Worm (Caenorhabditis elegans): Measurements from ENCODE around the gene cyp-33E2.
A peak's percentile ranks its signal among the peaks of the same experiment; 100 is the strongest.

ce11 chrIV:8587057-8587456, 25.1 kb upstream of the cyp-33E2 start:
- TF ChIP-seq snpc-4 (tag; optimal IDR thresholded peaks at IDR 0.05) (no peak), elt-3 (tag; optimal IDR thresholded peaks at IDR 0.05) (no peak), nhr-237 (tag; optimal IDR thresholded peaks at IDR 0.05) (no peak), nhr-21 (tag; optimal IDR thresholded peaks at IDR 0.05) (peak; percentile 5), nhr-77 (tag; optimal IDR thresholded peaks at IDR 0.05) (no peak), nhr-12 (tag; optimal IDR thresholded peaks at IDR 0.05) (no peak), mdl-1 (tag; optimal IDR thresholded peaks at IDR 0.05) (peak; percentile 19 to 40)

Data from whole organism, L2 larva.